Fruit fly (Drosophila melanogaster): ENCODE results near the gene HemK2.

dm6 chr2L:2728577-2728976 lies 30.9 kb downstream of the HemK2 start:
- TF ChIP-seq psq (optimal IDR thresholded peaks at IDR 0.05) (no peak), pan (optimal IDR thresholded peaks at IDR 0.05) (no peak), CG8478 (optimal IDR thresholded peaks at IDR 0.05) (no peak), usp (GFP tag; optimal IDR thresholded peaks at IDR 0.05) (no peak), Dll (optimal IDR thresholded peaks at IDR 0.05) (no peak)

Measured in whole organism.